Worm (Caenorhabditis elegans) whole organism, late embryonic: ENCODE results near the gene mcm-3AP.

Experiments used
- C08G9.2 ChIP-seq: sonication (generic microtip); optimal IDR thresholded peaks from 2 replicates; lab custom pipeline; 2016; ENCODE audit warnings: mild to moderate bottlenecking, missing genetic modification characterization, moderate library complexity, missing compliant biosample characterization
- C38D4.7 ChIP-seq: fragments of 200-800 bp; sonication (Bioruptor generic); optimal IDR thresholded peaks from 2 replicates; lab custom pipeline; 2018; ENCODE audit warnings: mild to moderate bottlenecking, missing genetic modification characterization, moderate library complexity, missing compliant biosample characterization
- F13H6.1 ChIP-seq: sonication (generic microtip); optimal IDR thresholded peaks from 2 replicates; lab custom pipeline; 2016; ENCODE audit warnings: missing genetic modification characterization, missing compliant biosample characterization
- T23F11.4 ChIP-seq: fragments of 200-800 bp; sonication (Bioruptor generic); optimal IDR thresholded peaks from 2 replicates; lab custom pipeline; 2018; ENCODE audit warnings: mild to moderate bottlenecking, missing genetic modification characterization, missing compliant biosample characterization
- ahr-1 ChIP-seq: sonication (generic microtip); optimal IDR thresholded peaks from 2 replicates; lab custom pipeline; 2016; ENCODE audit warnings: missing genetic modification characterization, missing compliant biosample characterization
- ceh-18 ChIP-seq: sonication (generic microtip); optimal IDR thresholded peaks from 2 replicates; lab custom pipeline; 2016; ENCODE audit warnings: missing genetic modification characterization, missing compliant biosample characterization
- ceh-2 ChIP-seq: sonication (generic microtip); optimal IDR thresholded peaks from 2 replicates; lab custom pipeline; 2016; ENCODE audit warnings: missing genotype, missing genetic modification characterization, missing compliant biosample characterization
- ceh-22 ChIP-seq: sonication (generic microtip); optimal IDR thresholded peaks from 2 replicates; lab custom pipeline; 2017; ENCODE audit warnings: missing biosample characterization, missing genetic modification characterization
- ceh-24 ChIP-seq: sonication (generic microtip); optimal IDR thresholded peaks from 2 replicates; lab custom pipeline; 2016; ENCODE audit warnings: mild to moderate bottlenecking, missing genetic modification characterization, missing compliant biosample characterization
- ceh-31 ChIP-seq: sonication (generic microtip); optimal IDR thresholded peaks from 2 replicates; lab custom pipeline; 2016; ENCODE audit warnings: missing genetic modification characterization, missing compliant biosample characterization
- ceh-34 ChIP-seq: sonication (generic microtip); optimal IDR thresholded peaks from 2 replicates; lab custom pipeline; 2016; ENCODE audit warnings: mild to moderate bottlenecking, missing genetic modification characterization, missing compliant biosample characterization
- ceh-45 ChIP-seq: fragments of 200-800 bp; sonication (Bioruptor generic); IDR thresholded peaks from 2 replicates; pipeline ENCODE4 v1.3.6; 2022; ENCODE audit warnings: missing genetic modification reagents, missing genetic modification characterization, missing compliant biosample characterization
- ceh-48 ChIP-seq: sonication (generic microtip); optimal IDR thresholded peaks from 2 replicates; lab custom pipeline; 2016; ENCODE audit warnings: missing genetic modification characterization, inconsistent platforms, missing compliant biosample characterization
- ceh-9 ChIP-seq: sonication (generic microtip); optimal IDR thresholded peaks from 2 replicates; lab custom pipeline; 2016; ENCODE audit warnings: mild to moderate bottlenecking, missing genetic modification characterization, inconsistent platforms, missing compliant biosample characterization
- che-1 ChIP-seq: sonication (generic microtip); optimal IDR thresholded peaks from 2 replicates; lab custom pipeline; 2016; ENCODE audit warnings: mild to moderate bottlenecking, missing genetic modification characterization, missing compliant biosample characterization
- dmd-4 ChIP-seq: sonication (generic microtip); optimal IDR thresholded peaks from 2 replicates; lab custom pipeline; 2016; ENCODE audit warnings: borderline replicate concordance, missing genetic modification characterization, missing compliant biosample characterization
- dve-1 ChIP-seq: sonication (generic microtip); optimal IDR thresholded peaks from 2 replicates; lab custom pipeline; 2017; ENCODE audit warnings: antibody characterized with exemption, mild to moderate bottlenecking, missing genetic modification characterization, missing compliant biosample characterization
- elt-2 ChIP-seq: sonication (generic microtip); optimal IDR thresholded peaks from 2 replicates; lab custom pipeline; 2016; ENCODE audit warnings: missing genetic modification reagents, missing genetic modification characterization, missing compliant biosample characterization
- ets-4 ChIP-seq: sonication (generic microtip); optimal IDR thresholded peaks from 2 replicates; lab custom pipeline; 2016; ENCODE audit warnings: missing genetic modification characterization, missing compliant biosample characterization
- eyg-1 ChIP-seq: sonication (generic microtip); optimal IDR thresholded peaks from 2 replicates; lab custom pipeline; 2016; ENCODE audit warnings: missing genotype, missing genetic modification characterization, missing compliant biosample characterization
- fkh-10 ChIP-seq: fragments of 150-350 bp; optimal IDR thresholded peaks from 2 replicates; lab custom pipeline; 2014; ENCODE audit warnings: missing biosample characterization, missing genetic modification reagents, missing genetic modification characterization
- gmeb-2 ChIP-seq: sonication (generic microtip); optimal IDR thresholded peaks from 2 replicates; lab custom pipeline; 2016; ENCODE audit warnings: missing genetic modification characterization, inconsistent platforms, missing compliant biosample characterization
- hlh-15 ChIP-seq: sonication (generic microtip); optimal IDR thresholded peaks from 2 replicates; lab custom pipeline; 2016; ENCODE audit warnings: missing genetic modification characterization, missing compliant biosample characterization
- hlh-30 ChIP-seq: sonication (generic microtip); optimal IDR thresholded peaks from 2 replicates; lab custom pipeline; 2017; ENCODE audit warnings: antibody characterized with exemption, missing genetic modification characterization, missing compliant biosample characterization; ENCODE audit not compliant: insufficient read depth
- lin-11 ChIP-seq: fragments of 200-800 bp; sonication (Bioruptor generic); optimal IDR thresholded peaks from 2 replicates; lab custom pipeline; 2018; ENCODE audit warnings: mild to moderate bottlenecking, missing genetic modification characterization, missing compliant biosample characterization
- nfya-1 ChIP-seq: sonication (generic microtip); optimal IDR thresholded peaks from 2 replicates; lab custom pipeline; 2017; ENCODE audit warnings: missing genetic modification characterization, mild to moderate bottlenecking, missing compliant biosample characterization, antibody characterized with exemption, moderate library complexity
- npax-4 ChIP-seq: sonication (generic microtip); optimal IDR thresholded peaks from 2 replicates; lab custom pipeline; 2016; ENCODE audit warnings: missing genetic modification characterization, missing compliant biosample characterization
- odd-2 ChIP-seq: sonication (generic microtip); optimal IDR thresholded peaks from 2 replicates; lab custom pipeline; 2017; ENCODE audit warnings: antibody characterized with exemption, mild to moderate bottlenecking, missing genetic modification characterization, missing compliant biosample characterization
- pag-3 ChIP-seq: sonication (generic microtip); optimal IDR thresholded peaks from 2 replicates; lab custom pipeline; 2016; ENCODE audit warnings: missing compliant biosample characterization, missing genetic modification characterization, borderline replicate concordance
- pax-1 ChIP-seq: fragments of 150-350 bp; optimal IDR thresholded peaks from 2 replicates; lab custom pipeline; 2014; ENCODE audit warnings: missing biosample characterization, missing genetic modification characterization
- pha-4 ChIP-seq: fragments of 150-350 bp; optimal IDR thresholded peaks from 2 replicates; lab custom pipeline; 2018; ENCODE audit warnings: missing biosample characterization, missing genetic modification reagents, missing genetic modification characterization
- pqm-1 ChIP-seq: sonication (generic microtip); optimal IDR thresholded peaks from 2 replicates; lab custom pipeline; 2016; ENCODE audit warnings: missing genetic modification characterization, missing compliant biosample characterization
- pros-1 ChIP-seq: fragments of 150-350 bp; optimal IDR thresholded peaks from 2 replicates; lab custom pipeline; 2014; ENCODE audit warnings: missing biosample characterization, missing genetic modification reagents, missing genetic modification characterization
- sdc-2 ChIP-seq: sonication (generic microtip); optimal IDR thresholded peaks from 2 replicates; lab custom pipeline; 2016; ENCODE audit warnings: missing genotype, missing genetic modification characterization, missing compliant biosample characterization
- tbx-2 ChIP-seq: sonication (generic microtip); optimal IDR thresholded peaks from 2 replicates; lab custom pipeline; 2016; ENCODE audit warnings: missing genetic modification characterization, missing compliant biosample characterization
- unc-42 ChIP-seq: sonication (generic microtip); optimal IDR thresholded peaks from 2 replicates; lab custom pipeline; 2016; ENCODE audit warnings: missing genotype, missing genetic modification characterization, missing compliant biosample characterization
- unc-55 ChIP-seq: sonication (generic microtip); optimal IDR thresholded peaks from 2 replicates; lab custom pipeline; 2017; ENCODE audit warnings: missing biosample characterization, missing genetic modification reagents, missing genetic modification characterization
- zip-5 ChIP-seq: sonication (generic microtip); optimal IDR thresholded peaks from 2 replicates; lab custom pipeline; 2016; ENCODE audit warnings: missing genetic modification characterization, missing compliant biosample characterization
- ztf-16 ChIP-seq: sonication (generic microtip); optimal IDR thresholded peaks from 2 replicates; lab custom pipeline; 2017; ENCODE audit warnings: missing genetic modification characterization, missing compliant biosample characterization

mcm-3AP gene

ce11 chrIV:7948290-7948689, at the start of gene mcm-3AP:
Gene mcm-3AP, plus strand, starts transcription at chrIV:7948672.
- TF ChIP-seq C08G9.2 (tag; lab: Kevin White, UChicago) (peak; percentile 53), ceh-18 (tag; lab: Kevin White, UChicago) (peak; percentile 8), F13H6.1 (tag; lab: Kevin White, UChicago) (peak; percentile 9), nfya-1 (tag; lab: Kevin White, UChicago) (peak; percentile 11), ceh-45 (GFP tag; lab: Robert Waterston, UW) (peak; percentile 43; the same call in 1 of the 2 replicates), dmd-4 (tag; lab: Kevin White, UChicago) (peak; percentile 6), tbx-2 (tag; lab: Kevin White, UChicago) (peak; percentile 59), elt-2 (tag; lab: Kevin White, UChicago) (peak; percentile 5), ceh-31 (peak; percentile 72), zip-5 (tag; lab: Kevin White, UChicago) (peak; percentile 11)

- TF ChIP-seq che-1 (tag; lab: Kevin White, UChicago), result no peak
- TF ChIP-seq tbx-2 (tag; lab: Kevin White, UChicago), result peak; percentile 25
- no peak for TF ChIP-seq T23F11.4 (GFP tag; lab: Kevin White, UChicago)
- no peak for TF ChIP-seq pqm-1
- TF ChIP-seq pros-1, result no peak
- no peak for TF ChIP-seq pax-1 (tag; lab: Kevin White, UChicago)
- no peak for TF ChIP-seq ets-4 (tag; lab: Kevin White, UChicago)
- TF ChIP-seq ceh-24 (tag; lab: Kevin White, UChicago), result no peak
- no peak for TF ChIP-seq gmeb-2 (tag; lab: Kevin White, UChicago)
- no peak for TF ChIP-seq sdc-2
- TF ChIP-seq nfya-1 (tag; lab: Kevin White, UChicago), result peak; percentile 38
- TF ChIP-seq ceh-2 (tag; lab: Kevin White, UChicago), result no peak
- no peak for TF ChIP-seq npax-4 (tag; lab: Kevin White, UChicago)
- TF ChIP-seq ceh-45 (GFP tag; lab: Robert Waterston, UW), result no peak
- TF ChIP-seq hlh-30 (tag; lab: Kevin White, UChicago), result no peak
- TF ChIP-seq unc-42 (tag; lab: Kevin White, UChicago), result peak; percentile 10
- no peak for TF ChIP-seq pag-3 (tag; lab: Kevin White, UChicago)
- no peak for TF ChIP-seq fkh-10 (GFP tag; lab: Kevin White, UChicago)
- TF ChIP-seq ceh-34 (tag; lab: Kevin White, UChicago), result no peak
- TF ChIP-seq C38D4.7 (GFP tag; lab: Kevin White, UChicago), result no peak
- TF ChIP-seq ahr-1 (tag; lab: Kevin White, UChicago), result no peak
- no peak for TF ChIP-seq dve-1
- TF ChIP-seq ceh-22 (tag; lab: Kevin White, UChicago), result no peak
- TF ChIP-seq ceh-18 (tag; lab: Kevin White, UChicago), result no peak
- TF ChIP-seq eyg-1 (tag; lab: Kevin White, UChicago), result no peak
- TF ChIP-seq pha-4, result no peak
- no peak for TF ChIP-seq hlh-15
- no peak for TF ChIP-seq ceh-48 (tag; lab: Kevin White, UChicago)
- peak; percentile 87 for TF ChIP-seq elt-2 (tag; lab: Kevin White, UChicago)
- no peak for TF ChIP-seq lin-11 (tag; lab: Kevin White, UChicago)
- no peak for TF ChIP-seq ztf-16 (tag; lab: Kevin White, UChicago)
- TF ChIP-seq odd-2 (tag; lab: Kevin White, UChicago), result no peak
- TF ChIP-seq ceh-9, result no peak
- TF ChIP-seq unc-55 (GFP tag; lab: Kevin White, UChicago), result peak; percentile 36
Measured at ce11 chrIV:7902221-7902904, 46.1 kb upstream of the mcm-3AP start, which contains the start of gene arp-11. Gene arp-11, minus strand, starts transcription at chrIV:7902271.
